3 worm cellular contexts compared by ENCODE assay signal in genomic region chrIV:13330547-13330946, ce11.
TF ChIP-seq lines count a peak whose summit lies in the region.

No protein-coding gene starts in this region.

TF ChIP-seq in whole organism, L3 larva, 47 proteins besides CTCF, POLR2A, EP300 and RAD21:
- TF ChIP-seq pha-4 (tag; optimal IDR thresholded peaks at IDR 0.05; lab: Kevin White, UChicago) = peak; percentile 50
- no peak for TF ChIP-seq skn-1 (tag; optimal IDR thresholded peaks at IDR 0.05; lab: Kevin White, UChicago)

TF ChIP-seq in whole organism, L4 larva, 104 proteins besides CTCF, POLR2A, EP300 and RAD21:
- TF ChIP-seq set-16 (GFP tag; IDR thresholded peaks at IDR 0.05; lab: Robert Waterston, UW) = peak; percentile 57
- TF ChIP-seq hmg-1.1 (GFP tag; IDR thresholded peaks at IDR 0.05; lab: Robert Waterston, UW) = 0 out of 2 replicates have a peak, but pooled peaks have one; percentile 18
- no peak for TF ChIP-seq F10B5.3 (tag; optimal IDR thresholded peaks at IDR 0.05; lab: Kevin White, UChicago)
- TF ChIP-seq nhr-237 (tag; optimal IDR thresholded peaks at IDR 0.05; lab: Kevin White, UChicago) = no peak
- TF ChIP-seq mxl-3 (GFP tag; optimal IDR thresholded peaks at IDR 0.05; lab: Kevin White, UChicago) = peak; percentile 12

TF ChIP-seq in whole organism, young adult, 124 proteins besides CTCF, POLR2A, EP300 and RAD21:
- TF ChIP-seq hsf-1 (GFP tag; IDR thresholded peaks at IDR 0.05; lab: Robert Waterston, UW) = no peak
- TF ChIP-seq zfh-2 (GFP tag; conservative IDR thresholded peaks at IDR 0.05; lab: Robert Waterston, UW) = 0 out of 2 replicates have a peak, but pooled peaks have one; percentile 22
- 0 out of 2 replicates have a peak, but pooled peaks have one; percentile 43 for TF ChIP-seq Y56A3A.18 (GFP tag; IDR thresholded peaks at IDR 0.05; lab: Robert Waterston, UW)
